1 fruit fly cellular context compared by ENCODE assay signal in the genomic region with DNA sequence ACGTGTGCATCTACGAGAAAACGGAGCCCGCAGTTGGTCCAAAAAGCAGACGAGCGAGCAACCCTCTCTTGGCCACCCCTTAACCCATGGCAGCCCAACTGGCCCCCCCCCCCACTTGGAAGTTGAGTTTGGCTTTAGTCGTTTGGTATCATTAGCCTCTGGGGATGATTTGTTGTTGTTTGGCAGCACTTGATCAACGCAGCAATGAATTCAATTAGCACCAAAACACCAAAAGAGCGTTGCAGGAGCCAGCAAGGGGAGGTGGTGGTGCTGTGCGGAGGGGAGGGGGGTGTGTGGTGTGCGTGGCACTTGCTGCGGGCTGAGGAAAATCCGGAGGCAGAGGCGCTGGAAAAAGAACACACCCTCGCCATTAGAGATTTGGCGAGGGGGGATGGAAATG.
TF ChIP-seq lines count a peak whose summit lies in the region.

No protein-coding gene starts in this region.

TF ChIP-seq in whole organism, embryonic, 481 proteins besides CTCF, POLR2A, EP300 and RAD21 (continued from another document):
- TF ChIP-seq Med (GFP tag; lab: Kevin White, UChicago) (peak; percentile 20), crp (GFP tag; optimal IDR thresholded peaks at IDR 0.05; lab: Kevin White, UChicago) (no peak), CG2116 (GFP tag; optimal IDR thresholded peaks at IDR 0.05; lab: Kevin White, UChicago) (no peak), ken (GFP tag; IDR thresholded peaks at IDR 0.05; lab: Robert Waterston, UW) (no peak), Mad (GFP tag; optimal IDR thresholded peaks at IDR 0.05; lab: Kevin White, UChicago) (no peak), CG12942 (GFP tag; optimal IDR thresholded peaks at IDR 0.05; lab: Kevin White, UChicago) (no peak), CG42726 (GFP tag; IDR thresholded peaks at IDR 0.05; lab: Robert Waterston, UW; ENCODE audit: partially characterized antibody) (no peak), CG6654 (GFP tag; optimal IDR thresholded peaks at IDR 0.05; lab: Kevin White, UChicago) (no peak), CG9932 (GFP tag; IDR thresholded peaks at IDR 0.05; lab: Robert Waterston, UW) (no peak), Sox100B (GFP tag; optimal IDR thresholded peaks at IDR 0.05; lab: Kevin White, UChicago) (no peak), CG30431 (GFP tag; optimal IDR thresholded peaks at IDR 0.05; lab: Kevin White, UChicago) (no peak), CG4360 (GFP tag; IDR thresholded peaks at IDR 0.05; lab: Robert Waterston, UW) (peak; percentile 34; the same call in 1 of the 2 replicates), CG11247 (GFP tag; IDR thresholded peaks at IDR 0.05; lab: Robert Waterston, UW) (0 out of 2 replicates have a peak, but pooled peaks have one; percentile 9), CG2712 (tag; optimal IDR thresholded peaks at IDR 0.05; lab: Kevin White, UChicago) (no peak), cad (GFP tag; optimal IDR thresholded peaks at IDR 0.05; lab: Kevin White, UChicago) (no peak), CG11398 (GFP tag; optimal IDR thresholded peaks at IDR 0.05; lab: Kevin White, UChicago) (no peak), Camta (GFP tag; optimal IDR thresholded peaks at IDR 0.05; lab: Kevin White, UChicago) (no peak), Myb (GFP tag; optimal IDR thresholded peaks at IDR 0.05; lab: Kevin White, UChicago) (no peak), CG1602 (GFP tag; optimal IDR thresholded peaks at IDR 0.05; lab: Kevin White, UChicago) (no peak), CG18011 (GFP tag; optimal IDR thresholded peaks at IDR 0.05; lab: Kevin White, UChicago) (no peak), CG2199 (GFP tag; IDR thresholded peaks at IDR 0.05; lab: Robert Waterston, UW) (0 out of 3 replicates have a peak, but pooled peaks have one; percentile 13), nmo (GFP tag; optimal IDR thresholded peaks at IDR 0.05; lab: Kevin White, UChicago) (no peak), Ada2b (GFP tag; IDR thresholded peaks at IDR 0.05; lab: Robert Waterston, UW) (no peak), mirr (GFP tag; optimal IDR thresholded peaks at IDR 0.05; lab: Kevin White, UChicago) (no peak), mld (GFP tag; IDR thresholded peaks at IDR 0.05; lab: Robert Waterston, UW; ENCODE audit: partially characterized antibody) (no peak), pnt (GFP tag; optimal IDR thresholded peaks at IDR 0.05; lab: Kevin White, UChicago) (no peak), oc (tag; optimal IDR thresholded peaks at IDR 0.05; lab: Kevin White, UChicago) (peak; percentile 12), Hr51 (GFP tag; optimal IDR thresholded peaks at IDR 0.05; lab: Kevin White, UChicago) (peak in 1 of 2 experiments; percentile 12), exex (tag; optimal IDR thresholded peaks at IDR 0.05; lab: Kevin White, UChicago) (peak; percentile 57), Nf-YC (tag; optimal IDR thresholded peaks at IDR 0.05; lab: Kevin White, UChicago) (peak; percentile 87), D19B (GFP tag; optimal IDR thresholded peaks at IDR 0.05; lab: Kevin White, UChicago) (no peak), Rx (GFP tag; IDR thresholded peaks at IDR 0.05; lab: Robert Waterston, UW) (no peak), eyg (GFP tag; optimal IDR thresholded peaks at IDR 0.05; lab: Kevin White, UChicago) (no peak), CG1529 (GFP tag; optimal IDR thresholded peaks at IDR 0.05; lab: Kevin White, UChicago) (no peak), pita (GFP tag; optimal IDR thresholded peaks at IDR 0.05; lab: Kevin White, UChicago) (no peak), chn (GFP tag; optimal IDR thresholded peaks at IDR 0.05; lab: Kevin White, UChicago) (no peak), CG7372 (GFP tag; IDR thresholded peaks at IDR 0.05; lab: Robert Waterston, UW) (no peak), seq (GFP tag; IDR thresholded peaks at IDR 0.05; lab: Robert Waterston, UW) (peak; percentile 62; the same call in 1 of the 2 replicates), MTF-1 (GFP tag; optimal IDR thresholded peaks at IDR 0.05; lab: Kevin White, UChicago; ENCODE audit: borderline replicate concordance) (no peak), CG16863 (GFP tag; optimal IDR thresholded peaks at IDR 0.05; lab: Kevin White, UChicago) (no peak), CG8388 (GFP tag; optimal IDR thresholded peaks at IDR 0.05; lab: Kevin White, UChicago) (no peak), onecut (GFP tag; IDR thresholded peaks at IDR 0.05; lab: Robert Waterston, UW) (no peak), CG13424 (tag; optimal IDR thresholded peaks at IDR 0.05; lab: Kevin White, UChicago) (no peak), ara (GFP tag; IDR thresholded peaks at IDR 0.05; lab: Robert Waterston, UW) (no peak), crol (GFP tag; IDR thresholded peaks at IDR 0.05; lab: Robert Waterston, UW) (peak; percentile 96), B-H2 (GFP tag; optimal IDR thresholded peaks at IDR 0.05; lab: Kevin White, UChicago) (no peak), CG6791 (GFP tag; IDR thresholded peaks at IDR 0.05; lab: Robert Waterston, UW; ENCODE audit: partially characterized antibody) (no peak), eve (GFP tag; optimal IDR thresholded peaks at IDR 0.05; lab: Kevin White, UChicago) (no peak), unpg (GFP tag; optimal IDR thresholded peaks at IDR 0.05; lab: Kevin White, UChicago) (no peak), grn (GFP tag; optimal IDR thresholded peaks at IDR 0.05; lab: Kevin White, UChicago) (no peak), CG13894 (tag; optimal IDR thresholded peaks at IDR 0.05; lab: Kevin White, UChicago) (no peak), CG32767 (GFP tag; IDR thresholded peaks at IDR 0.05; lab: Robert Waterston, UW) (no peak), CG2889 (GFP tag; IDR thresholded peaks at IDR 0.05; lab: Robert Waterston, UW) (no peak), CG12299 (tag; optimal IDR thresholded peaks at IDR 0.05; lab: Kevin White, UChicago) (no peak), CG12219 (GFP tag; optimal IDR thresholded peaks at IDR 0.05; lab: Kevin White, UChicago) (no peak), Eip74EF (GFP tag; optimal IDR thresholded peaks at IDR 0.05; lab: Kevin White, UChicago) (no peak), Hr39 (optimal IDR thresholded peaks at IDR 0.05; lab: Kevin White, UChicago) (peak; percentile 10), gt (GFP tag; IDR thresholded peaks at IDR 0.05; lab: Robert Waterston, UW) (no peak), kni (GFP tag; optimal IDR thresholded peaks at IDR 0.05; lab: Kevin White, UChicago) (peak; percentile 34), gro (GFP tag; optimal IDR thresholded peaks at IDR 0.05; lab: Kevin White, UChicago) (no peak), maf-S (GFP tag; optimal IDR thresholded peaks at IDR 0.05; lab: Kevin White, UChicago) (no peak), Lim3 (GFP tag; IDR thresholded peaks at IDR 0.05; lab: Robert Waterston, UW) (peak; percentile 39; the same call in 1 of the 2 replicates), CG3838 (GFP tag; optimal IDR thresholded peaks at IDR 0.05; lab: Kevin White, UChicago) (no peak), gsb-n (tag; optimal IDR thresholded peaks at IDR 0.05; lab: Kevin White, UChicago) (peak; percentile 7), CG10147 (GFP tag; optimal IDR thresholded peaks at IDR 0.05; lab: Kevin White, UChicago) (no peak), sens-2 (GFP tag; IDR thresholded peaks at IDR 0.05; lab: Robert Waterston, UW) (no peak)
